Fruit fly (Drosophila melanogaster) Kc167 (cell line): ENCODE results near the gene CG13043.

Source experiments
- h ChIP-seq: fragments of >200 bp; optimal IDR thresholded peaks from 3 replicates; lab custom pipeline; 2018; ENCODE audit warnings: missing external identifiers
- insv ChIP-seq: fragments of >200 bp; optimal IDR thresholded peaks from 3 replicates; lab custom pipeline; 2018; ENCODE audit warnings: missing external identifiers

DNA sequence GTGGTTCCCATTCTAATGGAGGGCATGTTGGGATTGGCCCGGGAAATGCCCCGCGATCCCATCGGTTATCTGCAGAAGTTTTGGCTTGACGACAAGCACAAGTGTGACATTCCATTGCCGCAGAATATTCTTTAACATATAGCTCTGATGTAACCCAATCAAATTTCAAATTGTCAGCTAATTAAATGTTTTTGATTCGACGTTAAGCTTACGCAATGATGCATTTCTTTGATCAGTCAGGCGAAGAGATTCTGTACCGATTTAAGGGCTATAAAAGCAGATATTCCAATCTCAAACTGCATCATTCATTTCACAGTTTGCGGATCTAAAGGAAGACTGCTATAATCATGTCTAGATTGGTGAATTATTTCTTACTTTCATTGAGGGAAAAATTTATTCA lies 26.0 kb upstream of the CG13043 start, which contains the start of gene retinin:
- TF ChIP-seq h (lab: Kevin White, UChicago), result no peak
- TF ChIP-seq insv (lab: Kevin White, UChicago), result no peak
